Fruit fly (Drosophila melanogaster) whole organism, embryonic: ENCODE results near the gene Dpm3.

Experiments
- Aef1 ChIP-seq: fragments of 200-800 bp; sonication (Bioruptor generic); IDR thresholded peaks from 3 replicates; pipeline ENCODE4 v1.3.6; 2022; ENCODE audit warnings: missing biosample characterization, missing genetic modification characterization
- Antp ChIP-seq: fragments of 200-800 bp; sonication (Bioruptor generic); optimal IDR thresholded peaks from 3 replicates; lab custom pipeline; 2016; ENCODE audit warnings: missing biosample characterization, missing genetic modification characterization
- Atf3 ChIP-seq: fragments of 200-800 bp; sonication (Bioruptor generic); optimal IDR thresholded peaks from 3 replicates; lab custom pipeline; 2016; ENCODE audit warnings: missing biosample characterization, missing genetic modification characterization
- CG10321 ChIP-seq: fragments of 200-800 bp; sonication (Bioruptor generic); IDR thresholded peaks from 2 replicates; pipeline ENCODE4 v1.3.6; 2022; ENCODE audit warnings: missing biosample characterization, missing genetic modification characterization
- CG10366 ChIP-seq: fragments of 200-800 bp; sonication (Bioruptor generic); IDR thresholded peaks from 2 replicates; pipeline ENCODE4 v1.3.6; 2022; ENCODE audit warnings: missing biosample characterization, missing genetic modification characterization
- CG11093 ChIP-seq: fragments of 200-800 bp; sonication (Bioruptor generic); IDR thresholded peaks from 3 replicates; pipeline ENCODE4 v1.3.6; 2022; ENCODE audit warnings: missing biosample characterization, missing genetic modification characterization
- CG11398 ChIP-seq: fragments of 200-800 bp; sonication (Bioruptor generic); optimal IDR thresholded peaks from 2 replicates; lab custom pipeline; 2016; ENCODE audit warnings: missing biosample characterization, missing genetic modification characterization
- CG12299 ChIP-seq: fragments of 200-800 bp; sonication (Bioruptor generic); optimal IDR thresholded peaks from 2 replicates; lab custom pipeline; 2018; ENCODE audit warnings: missing biosample characterization, mild to moderate bottlenecking, missing genetic modification characterization
- CG15696 ChIP-seq: fragments of 200-800 bp; sonication (Bioruptor generic); optimal IDR thresholded peaks from 2 replicates; lab custom pipeline; 2019; ENCODE audit warnings: missing biosample characterization, mild to moderate bottlenecking, missing genetic modification characterization, moderate library complexity
- CG16779 ChIP-seq: fragments of 200-800 bp; sonication (Bioruptor generic); IDR thresholded peaks from 2 replicates; pipeline ENCODE4 v1.3.6; 2022; ENCODE audit warnings: missing biosample characterization, missing genetic modification characterization
- CG18764 ChIP-seq: fragments of 200-800 bp; sonication (Bioruptor generic); optimal IDR thresholded peaks from 3 replicates; lab custom pipeline; 2016; ENCODE audit warnings: missing biosample characterization, missing genetic modification characterization
- CG32532 ChIP-seq: fragments of 200-800 bp; sonication (Bioruptor generic); IDR thresholded peaks from 2 replicates; pipeline ENCODE4 v1.3.6; 2022; ENCODE audit warnings: missing biosample characterization, missing genetic modification characterization
- CG6175 ChIP-seq: fragments of 200-800 bp; sonication (Bioruptor generic); IDR thresholded peaks from 3 replicates; pipeline ENCODE4 v1.3.6; 2022; ENCODE audit warnings: missing biosample characterization, missing genetic modification characterization
- CG7357 ChIP-seq: fragments of 200-800 bp; sonication (Bioruptor generic); IDR thresholded peaks from 3 replicates; pipeline ENCODE4 v1.3.6; 2022; ENCODE audit warnings: missing biosample characterization, missing genetic modification characterization
- CG8089 ChIP-seq: fragments of 200-800 bp; sonication (Bioruptor generic); optimal IDR thresholded peaks from 3 replicates; lab custom pipeline; 2016; ENCODE audit warnings: missing biosample characterization, missing genetic modification characterization
- CG8924 ChIP-seq: fragments of 200-800 bp; optimal IDR thresholded peaks from 3 replicates; lab custom pipeline; 2019; ENCODE audit warnings: missing biosample characterization, mild to moderate bottlenecking, missing genetic modification characterization, moderate library complexity
- CHES-1-like ChIP-seq: fragments of 200-800 bp; sonication (Bioruptor generic); optimal IDR thresholded peaks from 2 replicates; lab custom pipeline; 2016; ENCODE audit warnings: missing biosample characterization, missing genetic modification characterization
- CTCF ChIP-seq: fragments of 200-800 bp; sonication (Bioruptor generic); optimal IDR thresholded peaks from 2 replicates; lab custom pipeline; 2017; ENCODE audit warnings: missing biosample characterization, mild to moderate bottlenecking, missing genetic modification characterization, moderate library complexity
- D19A ChIP-seq: fragments of 200-800 bp; optimal IDR thresholded peaks from 3 replicates; lab custom pipeline; 2019; ENCODE audit warnings: missing biosample characterization, mild to moderate bottlenecking, missing genetic modification characterization, moderate library complexity
- Dp ChIP-seq: fragments of 200-800 bp; sonication (Bioruptor generic); optimal IDR thresholded peaks from 2 replicates; lab custom pipeline; 2018; ENCODE audit warnings: missing biosample characterization, mild to moderate bottlenecking, missing genetic modification characterization, moderate library complexity
- Drgx ChIP-seq: fragments of 200-800 bp; sonication (Bioruptor generic); IDR thresholded peaks from 2 replicates; pipeline ENCODE4 v1.3.6; 2022; ENCODE audit warnings: missing biosample characterization, missing genetic modification characterization
- ERR ChIP-seq: fragments of 200-800 bp; sonication (Bioruptor generic); optimal IDR thresholded peaks from 2 replicates; lab custom pipeline; 2016; ENCODE audit warnings: missing biosample characterization, missing genetic modification characterization
- Ets97D ChIP-seq: fragments of 200-800 bp; sonication (Bioruptor generic); optimal IDR thresholded peaks from 3 replicates; lab custom pipeline; 2016; ENCODE audit warnings: missing biosample characterization, missing genetic modification characterization
- HLH54F ChIP-seq: fragments of 200-800 bp; sonication (Bioruptor generic); optimal IDR thresholded peaks from 3 replicates; lab custom pipeline; 2016; ENCODE audit warnings: missing biosample characterization, missing genetic modification characterization
- HmgD ChIP-seq: fragments of 200-800 bp; sonication (Bioruptor generic); optimal IDR thresholded peaks from 3 replicates; lab custom pipeline; 2016; ENCODE audit warnings: missing biosample characterization, missing genetic modification characterization
- Hmr ChIP-seq: fragments of 200-800 bp; sonication (Bioruptor generic); optimal IDR thresholded peaks from 3 replicates; lab custom pipeline; 2017; ENCODE audit warnings: mild to moderate bottlenecking, missing biosample characterization, missing genetic modification reagents, missing genetic modification characterization
- Hmx ChIP-seq: fragments of 200-800 bp; sonication (Bioruptor generic); optimal IDR thresholded peaks from 2 replicates; lab custom pipeline; 2016; ENCODE audit warnings: missing biosample characterization, missing genetic modification characterization
- NC2α ChIP-seq: fragments of 200-800 bp; sonication (Bioruptor generic); optimal IDR thresholded peaks from 2 replicates; lab custom pipeline; 2016; ENCODE audit warnings: missing biosample characterization, missing genetic modification characterization
- bbx ChIP-seq: fragments of 200-800 bp; sonication (Bioruptor generic); IDR thresholded peaks from 2 replicates; pipeline ENCODE4 v1.3.6; 2022; ENCODE audit warnings: missing biosample characterization, missing genetic modification characterization; ENCODE audit not compliant: partially characterized antibody
- cg ChIP-seq: fragments of 200-800 bp; sonication (Bioruptor generic); optimal IDR thresholded peaks from 3 replicates; lab custom pipeline; 2019; ENCODE audit warnings: missing biosample characterization, mild to moderate bottlenecking, missing genetic modification characterization, moderate library complexity
- chm ChIP-seq: fragments of 200-800 bp; sonication (Bioruptor generic); IDR thresholded peaks from 2 replicates; pipeline ENCODE4 v1.3.6; 2022; ENCODE audit warnings: missing biosample characterization, missing genetic modification characterization
- ems ChIP-seq: fragments of 200-800 bp; sonication (Bioruptor generic); optimal IDR thresholded peaks from 3 replicates; lab custom pipeline; 2016; ENCODE audit warnings: missing biosample characterization, missing genetic modification characterization
- exex ChIP-seq: fragments of 200-800 bp; sonication (Bioruptor generic); optimal IDR thresholded peaks from 4 replicates; lab custom pipeline; 2018; ENCODE audit warnings: missing biosample characterization, mild to moderate bottlenecking, missing genetic modification characterization, moderate library complexity
- fd102C ChIP-seq: fragments of 200-800 bp; sonication (Bioruptor generic); optimal IDR thresholded peaks from 2 replicates; lab custom pipeline; 2018; ENCODE audit warnings: missing biosample characterization, mild to moderate bottlenecking, missing genetic modification characterization, moderate library complexity
- fd3F ChIP-seq: fragments of 200-800 bp; sonication (Bioruptor generic); optimal IDR thresholded peaks from 2 replicates; lab custom pipeline; 2018; ENCODE audit warnings: missing biosample characterization, mild to moderate bottlenecking, missing genetic modification characterization, moderate library complexity
- ftz-f1 ChIP-seq: fragments of 200-800 bp; sonication (Bioruptor generic); optimal IDR thresholded peaks from 2 replicates; lab custom pipeline; 2016; ENCODE audit warnings: missing biosample characterization, missing genetic modification characterization
- gcm ChIP-seq: fragments of 200-800 bp; sonication (Bioruptor generic); optimal IDR thresholded peaks from 2 replicates; lab custom pipeline; 2019; ENCODE audit warnings: missing biosample characterization, mild to moderate bottlenecking, missing genetic modification characterization, moderate library complexity
- grau ChIP-seq: fragments of 200-800 bp; optimal IDR thresholded peaks from 3 replicates; lab custom pipeline; 2019; ENCODE audit warnings: missing biosample characterization, mild to moderate bottlenecking, missing genetic modification characterization, moderate library complexity
- grn ChIP-seq: fragments of 200-800 bp; sonication (Bioruptor generic); optimal IDR thresholded peaks from 3 replicates; lab custom pipeline; 2017; ENCODE audit warnings: missing biosample characterization, missing genetic modification characterization
- gt ChIP-seq: fragments of 200-800 bp; sonication (Bioruptor generic); IDR thresholded peaks from 2 replicates; pipeline ENCODE4 v1.3.6; 2022; ENCODE audit warnings: missing biosample characterization, missing genetic modification characterization
- lilli ChIP-seq: fragments of 200-800 bp; sonication (Bioruptor generic); optimal IDR thresholded peaks from 3 replicates; lab custom pipeline; 2016; ENCODE audit warnings: missing biosample characterization, missing genetic modification characterization
- phol ChIP-seq: fragments of 200-800 bp; sonication (Bioruptor generic); optimal IDR thresholded peaks from 3 replicates; lab custom pipeline; 2018; ENCODE audit warnings: missing biosample characterization, mild to moderate bottlenecking, missing genetic modification characterization, moderate library complexity
- pum ChIP-seq: fragments of 200-800 bp; sonication (Bioruptor generic); optimal IDR thresholded peaks from 2 replicates; lab custom pipeline; 2016; ENCODE audit warnings: missing biosample characterization, missing genetic modification characterization
- sisA ChIP-seq: fragments of 200-800 bp; sonication (Bioruptor generic); IDR thresholded peaks from 2 replicates; pipeline ENCODE4 v1.3.6; 2022; ENCODE audit warnings: missing biosample characterization, missing genetic modification characterization
- slou ChIP-seq: fragments of 200-800 bp; sonication (Bioruptor generic); optimal IDR thresholded peaks from 3 replicates; lab custom pipeline; 2016; ENCODE audit warnings: missing biosample characterization, missing genetic modification characterization
- tin ChIP-seq: fragments of 200-800 bp; sonication (Bioruptor generic); optimal IDR thresholded peaks from 3 replicates; lab custom pipeline; 2016; ENCODE audit warnings: missing biosample characterization, missing genetic modification characterization
- unpg ChIP-seq: fragments of 200-800 bp; sonication (Bioruptor generic); optimal IDR thresholded peaks from 3 replicates; lab custom pipeline; 2018; ENCODE audit warnings: missing biosample characterization, mild to moderate bottlenecking, missing genetic modification characterization, moderate library complexity
- zen2 ChIP-seq: fragments of 200-800 bp; sonication (Bioruptor generic); IDR thresholded peaks from 3 replicates; pipeline ENCODE4 v1.3.6; 2022; ENCODE audit warnings: missing biosample characterization, missing genetic modification characterization; ENCODE audit not compliant: partially characterized antibody
- zfh1 ChIP-seq: fragments of 200-800 bp; sonication (Bioruptor generic); IDR thresholded peaks from 3 replicates; pipeline ENCODE4 v1.3.6; 2022; ENCODE audit warnings: missing biosample characterization, missing genetic modification characterization

Dpm3 gene

dm6 chr3R:13364175-13365174 is 38.4 kb downstream of the Dpm3 start, which contains the start of gene Dic1 (continued):
- TF ChIP-seq CG12299 (tag; lab: Kevin White, UChicago) = peak; percentile 91
- TF ChIP-seq Drgx (GFP tag; lab: Robert Waterston, UW) = peak; percentile 91
- TF ChIP-seq Atf3 (GFP tag; lab: Kevin White, UChicago) = peak; percentile 88
- peak; percentile 74 for TF ChIP-seq cg (GFP tag; lab: Kevin White, UChicago)
- TF ChIP-seq exex (tag; lab: Kevin White, UChicago) = peak; percentile 84
- TF ChIP-seq ERR (GFP tag; lab: Kevin White, UChicago) = peak; percentile 32
- TF ChIP-seq Aef1 = peak; percentile 93
- TF ChIP-seq CG8089 (GFP tag; lab: Kevin White, UChicago) = peak; percentile 77
- peak; percentile 85 for TF ChIP-seq CG6175 (GFP tag; lab: Robert Waterston, UW)
- TF ChIP-seq gt (GFP tag; lab: Robert Waterston, UW) = peak; percentile 69
- peak; percentile 95 for TF ChIP-seq unpg (GFP tag; lab: Kevin White, UChicago)
- TF ChIP-seq slou (GFP tag; lab: Kevin White, UChicago) = peak; percentile 95
- TF ChIP-seq Dp (GFP tag; lab: Kevin White, UChicago) = no peak
- peak; percentile 97 for TF ChIP-seq lilli (GFP tag; lab: Kevin White, UChicago)
- TF ChIP-seq fd3F (GFP tag; lab: Kevin White, UChicago) = peak; percentile 94
- peak; percentile 78 for TF ChIP-seq CG11398 (GFP tag; lab: Kevin White, UChicago)
- TF ChIP-seq ftz-f1 = peak; percentile 41
- peak; percentile 3 for TF ChIP-seq grn (GFP tag; lab: Kevin White, UChicago)
- TF ChIP-seq CG32532 = peak; percentile 93
- TF ChIP-seq CTCF (GFP tag; lab: Kevin White, UChicago) = peak; percentile 63
- peak; percentile 88 for TF ChIP-seq Antp (GFP tag; lab: Kevin White, UChicago)
- peak; percentile 89 for TF ChIP-seq pum (GFP tag; lab: Kevin White, UChicago)
- TF ChIP-seq ems (GFP tag; lab: Kevin White, UChicago) = peak; percentile 82
- TF ChIP-seq Hmr = peak; percentile 98
- peak; percentile 83 for TF ChIP-seq zfh1
- TF ChIP-seq CG7357 = peak; percentile 85
- peak; percentile 93 for TF ChIP-seq CG15696 (tag; lab: Kevin White, UChicago)
- TF ChIP-seq chm = peak; percentile 74; the same call in 1 of the 2 replicates
- TF ChIP-seq tin (GFP tag; lab: Kevin White, UChicago) = peak; percentile 97
- TF ChIP-seq D19A (tag; lab: Kevin White, UChicago) = peak; percentile 95
- peak; percentile 90 for TF ChIP-seq CG11093 (GFP tag; lab: Robert Waterston, UW)
- peak; percentile 89 for TF ChIP-seq CG10366 (GFP tag; lab: Robert Waterston, UW)
- TF ChIP-seq gcm (GFP tag; lab: Kevin White, UChicago) = peak; percentile 95
- TF ChIP-seq grau (tag; lab: Kevin White, UChicago) = peak; percentile 96
- TF ChIP-seq sisA = peak; percentile 92
- peak; percentile 30; the same call in 1 of the 2 replicates for TF ChIP-seq CG10321 (GFP tag; lab: Robert Waterston, UW)
- TF ChIP-seq bbx = 0 out of 2 replicates have a peak, but pooled peaks have one; percentile 43
- peak; percentile 98 for TF ChIP-seq phol (tag; lab: Kevin White, UChicago)
- TF ChIP-seq fd102C = no peak
- TF ChIP-seq HLH54F = peak; percentile 93
- TF ChIP-seq Ets97D = peak; percentile 65
- peak; percentile 78 for TF ChIP-seq NC2α
- peak; percentile 65; the same call in 1 of the 2 replicates for TF ChIP-seq CG16779
- peak; percentile 88 for TF ChIP-seq Hmx
- TF ChIP-seq CG8924 (tag; lab: Kevin White, UChicago) = peak; percentile 98
- peak; percentile 42 for TF ChIP-seq HmgD
- TF ChIP-seq CG18764 = peak; percentile 93
- no peak for TF ChIP-seq zen2 (GFP tag; lab: Robert Waterston, UW)
- TF ChIP-seq CHES-1-like (GFP tag; lab: Kevin White, UChicago) = peak; percentile 87
